Worm (Caenorhabditis elegans) whole organism, mixed stage, embryonic: Measurements from ENCODE around the gene cua-1.
"Not testable (repeated sequence)": the region's sequence is repeated elsewhere in the genome, so short reads cannot be mapped to it uniquely, and the experiment has no call there.

Experiments used
- M03D4.4 ChIP-seq: sonication (generic microtip); optimal IDR thresholded peaks from 2 replicates; lab custom pipeline; 2017; ENCODE audit warnings: mild to moderate bottlenecking, missing genetic modification characterization, missing compliant biosample characterization
- bed-3 ChIP-seq: fragments of 200-800 bp; sonication (Bioruptor generic); optimal IDR thresholded peaks from 3 replicates; lab custom pipeline; 2018; ENCODE audit warnings: mild to moderate bottlenecking, missing genetic modification characterization, moderate library complexity, missing compliant biosample characterization
- blmp-1 ChIP-seq: fragments of 150-350 bp; optimal IDR thresholded peaks from 2 replicates; lab custom pipeline; 2014; ENCODE audit warnings: missing biosample characterization, missing genetic modification characterization
- ceh-43 ChIP-seq: fragments of 200-800 bp; sonication (Bioruptor generic); optimal IDR thresholded peaks from 2 replicates; lab custom pipeline; 2018; ENCODE audit warnings: mild to moderate bottlenecking, missing genetic modification characterization, moderate library complexity, missing compliant biosample characterization
- ceh-83 ChIP-seq: fragments of 200-800 bp; sonication (Bioruptor generic); optimal IDR thresholded peaks from 2 replicates; lab custom pipeline; 2018; ENCODE audit warnings: mild to moderate bottlenecking, missing genetic modification characterization, missing compliant biosample characterization
- ces-1 ChIP-seq: fragments of 150-350 bp; optimal IDR thresholded peaks from 2 replicates; lab custom pipeline; 2014; ENCODE audit warnings: missing biosample characterization, missing genetic modification reagents, missing genetic modification characterization
- cnd-1 ChIP-seq: fragments of 200-800 bp; sonication (Bioruptor generic); optimal IDR thresholded peaks from 2 replicates; lab custom pipeline; 2018; ENCODE audit warnings: mild to moderate bottlenecking, missing genetic modification characterization, missing compliant biosample characterization
- elt-1 ChIP-seq: sonication (generic microtip); optimal IDR thresholded peaks from 2 replicates; lab custom pipeline; 2017; ENCODE audit warnings: missing genetic modification characterization, mild to moderate bottlenecking, missing compliant biosample characterization, antibody characterized with exemption, moderate library complexity, borderline replicate concordance; ENCODE audit not compliant: insufficient read depth
- flh-1 ChIP-seq: fragments of 200-800 bp; sonication (Bioruptor generic); optimal IDR thresholded peaks from 2 replicates; lab custom pipeline; 2018; ENCODE audit warnings: mild to moderate bottlenecking, missing genetic modification characterization, moderate library complexity, missing compliant biosample characterization
- ham-2 ChIP-seq: fragments of 200-800 bp; sonication (Bioruptor generic); optimal IDR thresholded peaks from 2 replicates; lab custom pipeline; 2018; ENCODE audit warnings: mild to moderate bottlenecking, missing genetic modification characterization, missing compliant biosample characterization
- hlh-1 ChIP-seq: fragments of 150-350 bp; optimal IDR thresholded peaks from 2 replicates; lab custom pipeline; 2014; ENCODE audit warnings: missing biosample characterization, missing genetic modification reagents, missing genetic modification characterization
- lin-13 ChIP-seq: fragments of 150-350 bp; optimal IDR thresholded peaks from 2 replicates; lab custom pipeline; 2014; ENCODE audit warnings: missing biosample characterization, missing genetic modification characterization
- lsy-2 ChIP-seq: fragments of 150-350 bp; optimal IDR thresholded peaks from 2 replicates; lab custom pipeline; 2014; ENCODE audit warnings: missing biosample characterization, missing genetic modification characterization
- mab-5 ChIP-seq: fragments of 150-350 bp; optimal IDR thresholded peaks from 2 replicates; lab custom pipeline; 2014; ENCODE audit warnings: missing biosample characterization, missing genetic modification characterization
- mep-1 ChIP-seq: fragments of 150-350 bp; optimal IDR thresholded peaks from 2 replicates; lab custom pipeline; 2017; ENCODE audit warnings: missing biosample characterization, missing genetic modification reagents, missing genetic modification characterization, inconsistent platforms
- mls-2 ChIP-seq: sonication (generic microtip); optimal IDR thresholded peaks from 2 replicates; lab custom pipeline; 2016; ENCODE audit warnings: mild to moderate bottlenecking, missing genetic modification characterization, moderate library complexity, missing compliant biosample characterization
- nhr-12 ChIP-seq: fragments of 150-350 bp; optimal IDR thresholded peaks from 2 replicates; lab custom pipeline; 2014; ENCODE audit warnings: missing biosample characterization, missing genetic modification characterization
- nhr-2 ChIP-seq: fragments of 150-350 bp; optimal IDR thresholded peaks from 2 replicates; lab custom pipeline; 2014; ENCODE audit warnings: missing biosample characterization, missing genetic modification characterization
- nhr-237 ChIP-seq: fragments of 150-350 bp; optimal IDR thresholded peaks from 2 replicates; lab custom pipeline; 2014; ENCODE audit warnings: missing biosample characterization, missing genetic modification characterization
- nhr-28 ChIP-seq: fragments of 150-350 bp; optimal IDR thresholded peaks from 2 replicates; lab custom pipeline; 2014; ENCODE audit warnings: missing biosample characterization, missing genetic modification characterization
- nhr-76 ChIP-seq: sonication (generic microtip); optimal IDR thresholded peaks from 2 replicates; lab custom pipeline; 2017; ENCODE audit warnings: missing biosample characterization, missing genetic modification characterization
- pha-4 ChIP-seq: fragments of 150-350 bp; optimal IDR thresholded peaks from 2 replicates; lab custom pipeline; 2018; ENCODE audit warnings: missing biosample characterization, missing genetic modification reagents, missing genetic modification characterization
- sem-2 ChIP-seq: fragments of 200-800 bp; sonication (Bioruptor generic); optimal IDR thresholded peaks from 2 replicates; lab custom pipeline; 2018; ENCODE audit warnings: mild to moderate bottlenecking, missing genetic modification characterization, missing compliant biosample characterization
- snpc-4 ChIP-seq: fragments of 150-350 bp; optimal IDR thresholded peaks from 2 replicates; lab custom pipeline; 2014; ENCODE audit warnings: missing biosample characterization, missing genetic modification characterization
- tbx-8 ChIP-seq: fragments of 200-800 bp; sonication (Bioruptor generic); optimal IDR thresholded peaks from 2 replicates; lab custom pipeline; 2018; ENCODE audit warnings: mild to moderate bottlenecking, missing genetic modification characterization, moderate library complexity, missing compliant biosample characterization
- unc-120 ChIP-seq: sonication (generic microtip); optimal IDR thresholded peaks from 2 replicates; lab custom pipeline; 2017; ENCODE audit warnings: missing genetic modification characterization, missing compliant biosample characterization; ENCODE audit not compliant: poor library complexity, severe bottlenecking
- unc-39 ChIP-seq: fragments of 150-350 bp; optimal IDR thresholded peaks from 2 replicates; lab custom pipeline; 2014; ENCODE audit warnings: missing biosample characterization, missing genetic modification characterization
- unc-62 ChIP-seq: fragments of 150-350 bp; optimal IDR thresholded peaks from 2 replicates; lab custom pipeline; 2014; ENCODE audit warnings: missing biosample characterization, missing genetic modification reagents, missing genetic modification characterization
- ztf-11 ChIP-seq: fragments of 150-350 bp; optimal IDR thresholded peaks from 2 replicates; lab custom pipeline; 2014; ENCODE audit warnings: missing biosample characterization, missing genetic modification characterization

cua-1 gene

DNA sequence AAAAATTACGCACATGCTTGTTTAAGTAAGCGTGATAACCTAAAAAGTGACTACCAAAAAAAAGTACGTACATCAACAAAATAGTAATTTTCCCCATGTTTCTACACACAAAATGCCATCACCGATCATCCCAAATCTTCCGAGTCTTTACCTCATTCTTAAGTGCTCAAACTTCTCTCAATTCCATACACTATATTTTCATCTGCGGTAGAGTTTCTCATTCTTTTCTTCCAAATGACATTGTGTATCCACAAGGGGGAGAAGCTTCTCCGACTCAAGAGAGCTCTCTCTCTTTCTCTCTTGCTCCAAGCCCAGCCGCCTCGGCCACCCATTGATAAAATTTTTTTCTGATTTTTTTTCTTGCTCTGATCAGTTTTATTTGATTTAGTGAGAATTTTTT is 45.6 kb downstream of the cua-1 start, which contains the start of gene myo-6:
Gene myo-6, plus strand, starts transcription at position 301 of the 400 bp plus-strand sequence.
- no peak for TF ChIP-seq bed-3
- no peak for TF ChIP-seq unc-62 (GFP tag; lab: Kevin White, UChicago)
- no peak for TF ChIP-seq nhr-237 (tag; lab: Kevin White, UChicago)
- no peak for TF ChIP-seq cnd-1 (tag; lab: Kevin White, UChicago)
- TF ChIP-seq pha-4 (tag; lab: Kevin White, UChicago): no peak
- no peak for TF ChIP-seq mls-2 (tag; lab: Kevin White, UChicago)
- TF ChIP-seq lsy-2 (tag; lab: Kevin White, UChicago): no peak
- no peak for TF ChIP-seq mep-1 (tag; lab: Kevin White, UChicago)
- TF ChIP-seq M03D4.4 (tag; lab: Kevin White, UChicago): no peak
- TF ChIP-seq ztf-11: no peak
- no peak for TF ChIP-seq nhr-76 (tag; lab: Kevin White, UChicago)
- no peak for TF ChIP-seq ceh-83 (GFP tag; lab: Kevin White, UChicago)
- TF ChIP-seq nhr-2 (tag; lab: Kevin White, UChicago): no peak
- TF ChIP-seq unc-39: no peak
- no peak for TF ChIP-seq nhr-28 (tag; lab: Kevin White, UChicago)
- no peak for TF ChIP-seq nhr-12 (tag; lab: Kevin White, UChicago)
- TF ChIP-seq ces-1 (GFP tag; lab: Kevin White, UChicago): no peak
- TF ChIP-seq sem-2: no peak
- TF ChIP-seq lin-13: no peak
- TF ChIP-seq, all 35 proteins: peak for 0

DNA sequence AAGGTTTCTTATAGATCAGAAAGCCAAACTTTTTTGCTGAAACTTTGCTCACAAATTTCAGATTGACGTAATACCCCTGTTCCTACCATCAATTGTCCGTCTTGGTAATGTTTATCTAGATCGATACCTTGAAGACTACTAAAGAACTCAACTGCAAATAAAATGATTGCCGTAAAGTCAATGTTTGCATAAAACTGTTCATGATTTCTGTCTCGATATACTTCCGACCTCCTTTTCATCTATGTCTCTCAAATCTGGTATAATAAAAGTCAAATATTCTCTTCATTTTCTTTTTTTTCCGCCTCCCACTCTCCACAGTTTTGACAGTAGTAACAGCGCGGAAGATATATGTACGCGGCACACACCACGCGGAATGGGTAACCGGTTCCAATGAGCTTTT is 49.6 kb downstream of the cua-1 start, which contains the start of gene nas-1:
Gene nas-1, plus strand, starts transcription at position 301 of the 400 bp plus-strand sequence.
- TF ChIP-seq snpc-4 (tag; lab: Kevin White, UChicago) (no peak), pha-4 (tag; lab: Kevin White, UChicago) (no peak), nhr-28 (tag; lab: Kevin White, UChicago) (no peak), nhr-76 (tag; lab: Kevin White, UChicago) (no peak), blmp-1 (tag; lab: Kevin White, UChicago) (no peak), nhr-237 (tag; lab: Kevin White, UChicago) (no peak), hlh-1 (tag; lab: Kevin White, UChicago) (no peak), ham-2 (no peak), nhr-2 (tag; lab: Kevin White, UChicago) (no peak), flh-1 (no peak), cnd-1 (tag; lab: Kevin White, UChicago) (no peak), tbx-8 (GFP tag; lab: Kevin White, UChicago) (no peak)

DNA sequence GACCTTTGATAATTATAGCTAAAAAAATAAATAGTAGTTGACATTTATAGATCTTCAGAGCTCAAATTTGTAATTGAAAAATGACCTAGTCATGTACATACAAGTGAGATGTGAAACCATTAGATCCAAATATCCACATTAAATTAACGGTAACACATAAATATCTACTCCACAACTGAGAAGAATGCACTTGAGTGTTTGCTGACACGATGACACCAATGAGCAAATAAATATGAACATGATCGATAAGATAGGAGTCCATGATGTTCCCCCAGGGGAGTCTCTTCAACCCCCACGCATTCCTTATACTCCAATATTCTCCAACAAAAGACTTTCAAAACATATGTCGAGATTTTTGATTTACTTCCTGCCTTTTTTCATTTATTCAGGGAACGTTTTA is 50.7 kb downstream of the cua-1 start, which contains the start of gene ttr-52:
Gene ttr-52, plus strand, starts transcription at position 301 of the 400 bp plus-strand sequence.
- TF ChIP-seq nhr-28 (tag; lab: Kevin White, UChicago) (no peak), nhr-12 (tag; lab: Kevin White, UChicago) (no peak), ces-1 (GFP tag; lab: Kevin White, UChicago) (no peak)

DNA sequence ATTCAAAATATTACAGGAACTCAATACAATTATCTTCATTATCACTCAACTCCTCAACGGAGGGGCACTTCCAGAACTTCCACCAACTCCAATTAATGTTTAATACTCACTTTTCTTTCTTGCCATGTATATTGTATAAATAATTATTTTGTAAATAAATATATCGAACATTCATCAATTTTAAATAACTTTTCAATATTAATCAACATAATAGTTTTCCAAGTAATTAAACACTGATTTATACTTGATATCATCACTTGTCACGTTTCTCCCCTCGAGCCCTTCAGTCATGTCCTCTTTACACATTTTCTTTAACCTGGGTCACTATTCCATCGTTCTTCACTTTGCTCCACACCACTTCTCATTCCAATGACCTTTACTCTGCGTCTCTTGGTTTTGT is 52.2 kb downstream of the cua-1 start, which contains the start of gene mig-18:
Gene mig-18, plus strand, starts transcription at position 301 of the 400 bp plus-strand sequence.
- TF ChIP-seq elt-1 (tag; lab: Kevin White, UChicago) (no peak), M03D4.4 (tag; lab: Kevin White, UChicago) (no peak), nhr-28 (tag; lab: Kevin White, UChicago) (no peak), cnd-1 (tag; lab: Kevin White, UChicago) (no peak), flh-1 (no peak), unc-120 (tag; lab: Kevin White, UChicago) (no peak), ceh-83 (GFP tag; lab: Kevin White, UChicago) (no peak), ceh-43 (GFP tag; lab: Kevin White, UChicago) (no peak), sem-2 (no peak), unc-62 (GFP tag; lab: Kevin White, UChicago) (no peak), snpc-4 (tag; lab: Kevin White, UChicago) (no peak), ham-2 (no peak)

DNA sequence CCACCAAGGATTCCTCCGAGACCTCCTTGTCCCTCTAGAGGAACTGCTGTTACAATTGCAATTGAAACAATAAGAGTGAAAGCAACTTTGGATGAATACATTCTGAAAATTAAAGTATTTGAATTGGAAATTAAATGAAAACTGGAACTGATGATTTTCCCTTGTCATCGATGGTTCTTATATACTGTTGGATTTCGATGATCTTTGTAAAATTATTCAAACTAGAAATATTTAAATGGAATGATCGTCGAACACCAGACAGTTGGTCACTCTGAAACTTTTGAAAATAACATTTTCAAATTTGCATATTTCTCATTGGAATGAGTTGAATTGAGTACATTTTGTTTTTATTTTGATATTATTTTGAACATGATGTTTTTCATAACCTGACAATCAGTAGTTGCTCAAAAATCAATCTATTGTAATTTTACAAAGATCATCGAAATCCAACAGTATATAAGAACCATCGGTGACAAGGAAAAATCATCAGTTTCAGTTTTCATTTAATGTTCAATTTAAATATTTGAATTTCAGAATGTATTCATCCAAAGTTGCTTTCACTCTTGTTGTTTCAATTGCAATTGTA is 53.3 kb downstream of the cua-1 start, which contains the start of the genes srlf-9 and srlf-10:
Gene srlf-9, minus strand, starts transcription at position 101 of the 586 bp plus-strand sequence.
Gene srlf-10, plus strand, starts transcription at position 536 of the 586 bp plus-strand sequence.
- TF ChIP-seq ceh-43 (GFP tag; lab: Kevin White, UChicago); ceh-83 (GFP tag; lab: Kevin White, UChicago); mab-5: not testable (repeated sequence)
